Worm (Caenorhabditis elegans) whole organism, early embryonic: ENCODE measurements around the gene vrk-1.

ENCODE experiments used
- B0310.2 ChIP-seq: sonication (generic microtip); optimal IDR thresholded peaks from 2 replicates; lab custom pipeline; 2016; ENCODE audit warnings: mild to moderate bottlenecking, missing genetic modification characterization, missing compliant biosample characterization
- ama-1 ChIP-seq: fragments of 150-350 bp; optimal IDR thresholded peaks from 2 replicates; lab custom pipeline; 2014

DNA sequence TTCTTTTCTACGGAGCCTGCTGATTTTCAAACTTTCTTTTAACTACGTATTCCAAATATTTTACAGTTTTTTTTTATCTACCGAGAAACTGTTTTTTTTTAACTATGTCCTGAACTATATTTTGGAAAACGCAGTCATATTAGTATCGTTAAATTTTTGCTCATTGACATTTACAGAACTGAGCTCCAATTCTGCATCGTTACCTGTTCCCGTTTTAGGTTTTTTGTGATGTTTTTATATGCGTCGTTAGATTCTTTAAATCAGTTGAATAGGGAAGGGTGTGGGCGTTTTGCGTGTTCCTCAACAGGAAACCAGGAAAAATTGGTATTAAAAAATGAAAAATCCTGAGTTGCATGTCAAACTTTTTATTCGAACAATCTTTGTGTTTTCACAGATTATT, 29.0 kb upstream of the vrk-1 start:
- TF ChIP-seq B0310.2 (tag; lab: Kevin White, UChicago) (no peak), ama-1 (lab: Kevin White, UChicago) (no peak)
